Worm (Caenorhabditis elegans) whole organism, early embryonic: ENCODE measurements around the gene nhr-3.

ENCODE experiments used
- B0310.2 ChIP-seq: sonication (generic microtip); optimal IDR thresholded peaks from 2 replicates; lab custom pipeline; 2016; ENCODE audit warnings: mild to moderate bottlenecking, missing genetic modification characterization, missing compliant biosample characterization
- F13C5.2 ChIP-seq: sonication (generic microtip); optimal IDR thresholded peaks from 2 replicates; lab custom pipeline; 2017; ENCODE audit warnings: mild to moderate bottlenecking, missing genetic modification characterization, inconsistent platforms, missing compliant biosample characterization
- aly-1 ChIP-seq: sonication (generic microtip); optimal IDR thresholded peaks from 2 replicates; lab custom pipeline; 2016; ENCODE audit warnings: missing genetic modification characterization, missing compliant biosample characterization
- ama-1 ChIP-seq: fragments of 150-350 bp; optimal IDR thresholded peaks from 2 replicates; lab custom pipeline; 2014
- ceh-13 ChIP-seq: fragments of 200-800 bp; sonication (Bioruptor generic); optimal IDR thresholded peaks from 2 replicates; lab custom pipeline; 2018; ENCODE audit warnings: mild to moderate bottlenecking, missing genetic modification characterization, missing compliant biosample characterization
- ceh-36 ChIP-seq: sonication (generic microtip); optimal IDR thresholded peaks from 2 replicates; lab custom pipeline; 2016; ENCODE audit warnings: missing genetic modification characterization, inconsistent platforms, missing compliant biosample characterization
- ets-7 ChIP-seq: sonication (generic microtip); optimal IDR thresholded peaks from 2 replicates; lab custom pipeline; 2016; ENCODE audit warnings: missing genotype, missing genetic modification characterization, missing compliant biosample characterization
- flt-1 ChIP-seq: fragments of 200-800 bp; sonication (Bioruptor generic); IDR thresholded peaks from 2 replicates; pipeline ENCODE4 v1.3.6; 2022; ENCODE audit warnings: missing genetic modification characterization, missing compliant biosample characterization
- hmbx-1 ChIP-seq: sonication (generic microtip); optimal IDR thresholded peaks from 2 replicates; lab custom pipeline; 2016; ENCODE audit warnings: mild to moderate bottlenecking, missing genetic modification characterization, missing compliant biosample characterization
- hmg-4 ChIP-seq: fragments of 200-800 bp; sonication (Bioruptor generic); optimal IDR thresholded peaks from 2 replicates; lab custom pipeline; 2018; ENCODE audit warnings: mild to moderate bottlenecking, missing genetic modification characterization, missing compliant biosample characterization
- hnd-1 ChIP-seq: sonication (generic microtip); optimal IDR thresholded peaks from 2 replicates; lab custom pipeline; 2016; ENCODE audit warnings: missing genetic modification characterization, missing compliant biosample characterization
- pes-1 ChIP-seq: fragments of 200-800 bp; sonication (Bioruptor generic); IDR thresholded peaks from 2 replicates; pipeline ENCODE4 v1.3.6; 2022; ENCODE audit warnings: missing genetic modification reagents, missing genetic modification characterization, missing compliant biosample characterization
- scrt-1 ChIP-seq: fragments of 200-800 bp; sonication (Bioruptor generic); IDR thresholded peaks from 2 replicates; pipeline ENCODE4 v1.3.6; 2022; ENCODE audit warnings: missing genetic modification characterization, missing compliant biosample characterization
- sea-1 ChIP-seq: fragments of 200-800 bp; sonication (Bioruptor generic); conservative IDR thresholded peaks from 2 replicates; pipeline ENCODE4 v1.3.6; 2022; ENCODE audit warnings: missing genetic modification characterization, missing compliant biosample characterization
- tbx-11 ChIP-seq: fragments of 200-800 bp; sonication (Bioruptor generic); IDR thresholded peaks from 2 replicates; pipeline ENCODE4 v1.3.6; 2022; ENCODE audit warnings: missing genetic modification characterization, missing compliant biosample characterization
- tbx-37 ChIP-seq: fragments of 200-800 bp; sonication (Bioruptor generic); conservative IDR thresholded peaks from 2 replicates; pipeline ENCODE4 v1.3.6; 2022; ENCODE audit warnings: missing genetic modification reagents, missing genetic modification characterization, missing compliant biosample characterization
- tra-4 ChIP-seq: sonication (generic microtip); optimal IDR thresholded peaks from 2 replicates; lab custom pipeline; 2017; ENCODE audit warnings: missing genetic modification characterization, missing compliant biosample characterization

nhr-3 gene

ce11 chrX:14557936-14558554, at the start of gene nhr-3:
nhr-3 (plus strand) TSS chrX:14558504.
- TF ChIP-seq ceh-36 (tag; lab: Kevin White, UChicago) (no peak), ceh-13 (GFP tag; lab: Kevin White, UChicago) (no peak), aly-1 (tag; lab: Kevin White, UChicago) (no peak), ets-7 (tag; lab: Kevin White, UChicago) (no peak), hmbx-1 (tag; lab: Kevin White, UChicago) (no peak), tra-4 (tag; lab: Kevin White, UChicago) (no peak), B0310.2 (tag; lab: Kevin White, UChicago) (no peak), flt-1 (GFP tag; lab: Robert Waterston, UW) (no peak), sea-1 (GFP tag; lab: Robert Waterston, UW) (no peak), scrt-1 (no peak), ama-1 (lab: Kevin White, UChicago) (no peak)

- TF ChIP-seq hmbx-1 (tag; lab: Kevin White, UChicago) (no peak), hnd-1 (no peak), flt-1 (GFP tag; lab: Robert Waterston, UW) (no peak), sea-1 (GFP tag; lab: Robert Waterston, UW) (no peak), ama-1 (lab: Kevin White, UChicago) (no peak), tra-4 (tag; lab: Kevin White, UChicago) (no peak), tbx-37 (GFP tag; lab: Robert Waterston, UW) (no peak), scrt-1 (no peak), pes-1 (GFP tag; lab: Robert Waterston, UW) (no peak), tbx-11 (GFP tag; lab: Robert Waterston, UW) (no peak), F13C5.2 (no peak), ceh-13 (GFP tag; lab: Kevin White, UChicago) (no peak), ceh-36 (tag; lab: Kevin White, UChicago) (no peak)
Observed at ce11 chrX:14508823-14509259, 49.5 kb upstream of the nhr-3 start.

ce11 chrX:14510358-14510757, 47.9 kb upstream of the nhr-3 start:
- TF ChIP-seq hmbx-1 (tag; lab: Kevin White, UChicago) (no peak), hmg-4 (GFP tag; lab: Kevin White, UChicago) (no peak)

ce11 chrX:14512817-14513216, 45.5 kb upstream of the nhr-3 start, which contains the start of gene fbxa-141:
fbxa-141 (minus strand) TSS chrX:14512917.
- TF ChIP-seq tra-4 (tag; lab: Kevin White, UChicago), result no peak

ce11 chrX:14513462-14513861, 44.8 kb upstream of the nhr-3 start:
- TF ChIP-seq ama-1 (lab: Kevin White, UChicago), result no peak
- no peak for TF ChIP-seq F13C5.2
- no peak for TF ChIP-seq sea-1 (GFP tag; lab: Robert Waterston, UW)
- no peak for TF ChIP-seq hmbx-1 (tag; lab: Kevin White, UChicago)
- no peak for TF ChIP-seq ets-7 (tag; lab: Kevin White, UChicago)
- peak; percentile 5 for TF ChIP-seq ceh-36 (tag; lab: Kevin White, UChicago)
- no peak for TF ChIP-seq tbx-11 (GFP tag; lab: Robert Waterston, UW)

- TF ChIP-seq B0310.2 (tag; lab: Kevin White, UChicago), result no peak
- no peak for TF ChIP-seq flt-1 (GFP tag; lab: Robert Waterston, UW)
- TF ChIP-seq sea-1 (GFP tag; lab: Robert Waterston, UW), result no peak
- TF ChIP-seq aly-1 (tag; lab: Kevin White, UChicago), result no peak
- no peak for TF ChIP-seq ceh-13 (GFP tag; lab: Kevin White, UChicago)
- TF ChIP-seq ceh-36 (tag; lab: Kevin White, UChicago), result no peak
- TF ChIP-seq ama-1 (lab: Kevin White, UChicago), result no peak
- no peak for TF ChIP-seq hmg-4 (GFP tag; lab: Kevin White, UChicago)
- no peak for TF ChIP-seq tbx-11 (GFP tag; lab: Robert Waterston, UW)
- TF ChIP-seq pes-1 (GFP tag; lab: Robert Waterston, UW), result no peak
- no peak for TF ChIP-seq F13C5.2
- TF ChIP-seq hmbx-1 (tag; lab: Kevin White, UChicago), result no peak
- TF ChIP-seq tra-4 (tag; lab: Kevin White, UChicago), result no peak
- no peak for TF ChIP-seq scrt-1
- TF ChIP-seq ets-7 (tag; lab: Kevin White, UChicago), result no peak
- no peak for TF ChIP-seq tbx-37 (GFP tag; lab: Robert Waterston, UW)
- TF ChIP-seq hnd-1, result no peak
Observed at ce11 chrX:14515028-14515427, 43.3 kb upstream of the nhr-3 start, which contains the start of gene gcsh-1. gcsh-1 (minus strand) TSS chrX:14515073.

- TF ChIP-seq B0310.2 (tag; lab: Kevin White, UChicago) (no peak), ceh-36 (tag; lab: Kevin White, UChicago) (no peak), hmg-4 (GFP tag; lab: Kevin White, UChicago) (no peak), pes-1 (GFP tag; lab: Robert Waterston, UW) (no peak), tra-4 (tag; lab: Kevin White, UChicago) (no peak), aly-1 (tag; lab: Kevin White, UChicago) (no peak), ama-1 (lab: Kevin White, UChicago) (no peak), F13C5.2 (no peak), hnd-1 (no peak)
Observed at ce11 chrX:14516560-14516959, 41.7 kb upstream of the nhr-3 start, which contains the start of gene D1025.10. D1025.10 (plus strand) TSS chrX:14516860.

ce11 chrX:14517842-14518241, 40.5 kb upstream of the nhr-3 start:
- TF ChIP-seq scrt-1 (no peak), flt-1 (GFP tag; lab: Robert Waterston, UW) (no peak), tra-4 (tag; lab: Kevin White, UChicago) (no peak), B0310.2 (tag; lab: Kevin White, UChicago) (no peak), aly-1 (tag; lab: Kevin White, UChicago) (no peak), hmg-4 (GFP tag; lab: Kevin White, UChicago) (no peak), hnd-1 (no peak), tbx-37 (GFP tag; lab: Robert Waterston, UW) (no peak), pes-1 (GFP tag; lab: Robert Waterston, UW) (no peak), hmbx-1 (tag; lab: Kevin White, UChicago) (no peak), tbx-11 (GFP tag; lab: Robert Waterston, UW) (no peak), ceh-36 (tag; lab: Kevin White, UChicago) (no peak), ets-7 (tag; lab: Kevin White, UChicago) (no peak), ceh-13 (GFP tag; lab: Kevin White, UChicago) (no peak)
